Worm (Caenorhabditis elegans): ENCODE measurements around the gene Y53F4B.18.

DNA sequence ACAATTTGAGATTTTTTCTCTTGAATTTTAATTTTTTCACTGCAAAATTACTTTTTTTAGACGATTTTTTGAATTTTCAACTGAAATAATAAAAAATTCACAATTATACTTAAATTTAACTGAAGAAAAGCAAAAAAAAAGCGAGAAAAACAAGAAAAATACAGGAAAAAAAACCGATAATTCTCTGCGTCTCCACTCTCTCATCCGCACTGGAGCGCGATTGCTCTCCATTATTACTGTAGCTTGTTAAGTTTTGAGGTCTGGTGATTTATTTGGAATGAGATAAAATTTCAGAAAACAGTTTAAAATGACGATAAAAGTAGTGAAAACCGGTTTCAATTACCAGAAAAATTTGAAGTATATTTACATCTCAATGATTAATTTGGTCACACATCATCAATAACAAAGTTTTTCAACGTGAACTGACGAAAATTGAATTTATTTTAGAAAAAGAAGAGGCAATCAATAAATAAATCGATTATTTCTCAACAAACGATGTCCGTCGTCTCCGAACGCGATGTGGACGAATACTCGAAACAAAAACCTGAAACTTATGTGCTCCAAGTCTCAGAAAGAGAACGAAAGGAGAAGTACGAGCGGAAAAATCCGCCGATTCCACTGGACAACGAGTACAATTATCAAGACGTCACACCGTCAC lies 5.4 kb upstream of the Y53F4B.18 start, which contains the start of gene Y53F4B.19:
- TF ChIP-seq F13C5.2 (tag; optimal IDR thresholded peaks at IDR 0.05) (no peak), tbx-11 (GFP tag; IDR thresholded peaks at IDR 0.05) (no peak), ama-1 (optimal IDR thresholded peaks at IDR 0.05) (no peak), flt-1 (GFP tag; IDR thresholded peaks at IDR 0.05) (no peak), ets-7 (tag; optimal IDR thresholded peaks at IDR 0.05) (no peak), hnd-1 (tag; optimal IDR thresholded peaks at IDR 0.05) (no peak), hmg-4 (GFP tag; optimal IDR thresholded peaks at IDR 0.05) (no peak), scrt-1 (GFP tag; IDR thresholded peaks at IDR 0.05) (no peak)
